Fruit fly (Drosophila melanogaster) whole organism, pupa: ENCODE results near the gene CG7988.

Source experiments
- CG10348 ChIP-seq: fragments of 200-800 bp; sonication (Bioruptor generic); IDR thresholded peaks from 2 replicates; pipeline ENCODE4 v1.3.6; 2022; ENCODE audit warnings: missing biosample characterization, missing genetic modification characterization
- CG12605 ChIP-seq: fragments of 200-800 bp; sonication (Bioruptor generic); IDR thresholded peaks from 2 replicates; pipeline ENCODE4 v1.3.6; 2022; ENCODE audit warnings: missing biosample characterization, missing genetic modification characterization
- CG4496 ChIP-seq: fragments of 200-800 bp; sonication (Bioruptor generic); IDR thresholded peaks from 3 replicates; pipeline ENCODE4 v1.3.6; 2022; ENCODE audit warnings: missing biosample characterization, missing genetic modification characterization
- CG8159 ChIP-seq: fragments of 200-800 bp; sonication (Bioruptor generic); optimal IDR thresholded peaks from 3 replicates; lab custom pipeline; 2018; ENCODE audit warnings: missing biosample characterization, mild to moderate bottlenecking, missing genetic modification characterization, moderate library complexity
- CG8301 ChIP-seq: fragments of 200-800 bp; sonication (Bioruptor generic); optimal IDR thresholded peaks from 2 replicates; lab custom pipeline; 2018; ENCODE audit warnings: missing biosample characterization, mild to moderate bottlenecking, missing genetic modification characterization
- EcR ChIP-seq: fragments of 200-800 bp; sonication (Bioruptor generic); optimal IDR thresholded peaks from 3 replicates; lab custom pipeline; 2019; ENCODE audit warnings: missing biosample characterization, missing genetic modification characterization, mild to moderate bottlenecking, moderate library complexity, missing genetic modification reagents
- Pif1A ChIP-seq: fragments of 200-800 bp; sonication (Bioruptor generic); optimal IDR thresholded peaks from 3 replicates; lab custom pipeline; 2016; ENCODE audit warnings: missing biosample characterization, missing genetic modification characterization
- Pif1B ChIP-seq: fragments of 200-800 bp; sonication (Bioruptor generic); optimal IDR thresholded peaks from 3 replicates; lab custom pipeline; 2016; ENCODE audit warnings: missing biosample characterization, missing genetic modification characterization
- fd96Ca ChIP-seq: fragments of 200-800 bp; sonication (Bioruptor generic); IDR thresholded peaks from 3 replicates; pipeline ENCODE4 v1.3.6; 2022; ENCODE audit warnings: missing biosample characterization, missing genetic modification characterization
- gl ChIP-seq: fragments of 200-800 bp; sonication (Bioruptor generic); optimal IDR thresholded peaks from 2 replicates; lab custom pipeline; 2018; ENCODE audit warnings: missing biosample characterization, mild to moderate bottlenecking, missing genetic modification characterization
- rn ChIP-seq: fragments of 200-800 bp; sonication (Bioruptor generic); IDR thresholded peaks from 2 replicates; pipeline ENCODE4 v1.3.6; 2022; ENCODE audit warnings: missing biosample characterization, missing genetic modification characterization

dm6 chr3R:18269744-18270348 is 49.5 kb downstream of the CG7988 start:
- TF ChIP-seq gl (tag; lab: Kevin White, UChicago) (no peak), CG10348 (GFP tag; lab: Robert Waterston, UW) (no peak), EcR (no peak), rn (GFP tag; lab: Robert Waterston, UW) (no peak), CG8301 (no peak), CG4496 (GFP tag; lab: Robert Waterston, UW) (no peak), fd96Ca (GFP tag; lab: Robert Waterston, UW) (no peak), Pif1A (GFP tag; lab: Kevin White, UChicago) (no peak), CG12605 (GFP tag; lab: Robert Waterston, UW) (no peak), CG8159 (tag; lab: Kevin White, UChicago) (no peak), Pif1B (GFP tag; lab: Kevin White, UChicago) (no peak)
